Fruit fly (Drosophila melanogaster) whole organism, embryonic: Measurements from ENCODE around the gene CG6724.
A peak's percentile ranks its signal among the peaks of the same experiment; 100 is the strongest.

Source experiments
- Abd-B ChIP-seq: fragments of 200-800 bp; sonication (Bioruptor generic); optimal IDR thresholded peaks from 2 replicates; lab custom pipeline; 2018; ENCODE audit warnings: missing biosample characterization, mild to moderate bottlenecking, missing genetic modification characterization, moderate library complexity
- B-H1 ChIP-seq: fragments of 200-800 bp; sonication (Bioruptor generic); IDR thresholded peaks from 3 replicates; pipeline ENCODE4 v1.3.6; 2022; ENCODE audit warnings: missing biosample characterization, missing genetic modification characterization
- CG10565 ChIP-seq: fragments of 200-800 bp; sonication (Bioruptor generic); optimal IDR thresholded peaks from 3 replicates; lab custom pipeline; 2016; ENCODE audit warnings: missing biosample characterization, mild to moderate bottlenecking, missing genetic modification characterization
- CG10959 ChIP-seq: fragments of 200-800 bp; sonication (Bioruptor generic); IDR thresholded peaks from 2 replicates; pipeline ENCODE4 v1.3.6; 2022; ENCODE audit warnings: missing biosample characterization, missing genetic modification characterization
- CG11560 ChIP-seq: fragments of 200-800 bp; sonication (Bioruptor generic); IDR thresholded peaks from 3 replicates; pipeline ENCODE4 v1.3.6; 2022; ENCODE audit warnings: missing biosample characterization, missing genetic modification characterization
- CG12744 ChIP-seq: fragments of 200-800 bp; sonication (Bioruptor generic); optimal IDR thresholded peaks from 2 replicates; lab custom pipeline; 2016; ENCODE audit warnings: missing biosample characterization, missing genetic modification characterization
- CG14014 ChIP-seq: fragments of 200-800 bp; sonication (Bioruptor generic); IDR thresholded peaks from 2 replicates; pipeline ENCODE4 v1.3.6; 2022; ENCODE audit warnings: missing biosample characterization, missing genetic modification characterization
- CG1602 ChIP-seq: fragments of 200-800 bp; sonication (Bioruptor generic); optimal IDR thresholded peaks from 3 replicates; lab custom pipeline; 2016; ENCODE audit warnings: missing biosample characterization, missing genetic modification characterization
- CG16815 ChIP-seq: fragments of 200-800 bp; sonication (Bioruptor generic); optimal IDR thresholded peaks from 3 replicates; lab custom pipeline; 2017; ENCODE audit warnings: missing biosample characterization, mild to moderate bottlenecking, missing genetic modification characterization
- CG17359 ChIP-seq: fragments of 200-800 bp; sonication (Bioruptor generic); optimal IDR thresholded peaks from 3 replicates; lab custom pipeline; 2018; ENCODE audit warnings: missing biosample characterization, mild to moderate bottlenecking, missing genetic modification characterization, moderate library complexity
- CG2712 ChIP-seq: fragments of 200-800 bp; optimal IDR thresholded peaks from 3 replicates; lab custom pipeline; 2019; ENCODE audit warnings: missing biosample characterization, mild to moderate bottlenecking, missing genetic modification characterization, moderate library complexity
- CG32767 ChIP-seq: fragments of 200-800 bp; sonication (Bioruptor generic); IDR thresholded peaks from 2 replicates; pipeline ENCODE4 v1.3.6; 2022; ENCODE audit warnings: missing biosample characterization, missing genetic modification characterization
- CG34224 ChIP-seq: fragments of 200-800 bp; sonication (Bioruptor generic); IDR thresholded peaks from 3 replicates; pipeline ENCODE4 v1.3.6; 2022; ENCODE audit warnings: missing biosample characterization, missing genetic modification characterization; ENCODE audit not compliant: partially characterized antibody
- CG4282 ChIP-seq: fragments of 200-800 bp; sonication (Bioruptor generic); optimal IDR thresholded peaks from 2 replicates; lab custom pipeline; 2016; ENCODE audit warnings: missing biosample characterization, missing genetic modification characterization
- CG4360 ChIP-seq: fragments of 200-800 bp; sonication (Bioruptor generic); IDR thresholded peaks from 2 replicates; pipeline ENCODE4 v1.3.6; 2022; ENCODE audit warnings: missing biosample characterization, missing genetic modification characterization
- CG43689 ChIP-seq: fragments of 200-800 bp; sonication (Bioruptor generic); IDR thresholded peaks from 2 replicates; pipeline ENCODE4 v1.3.6; 2022; ENCODE audit warnings: missing biosample characterization, missing genetic modification characterization
- CG4820 ChIP-seq: fragments of 200-800 bp; sonication (Bioruptor generic); optimal IDR thresholded peaks from 3 replicates; lab custom pipeline; 2016; ENCODE audit warnings: missing biosample characterization, missing genetic modification characterization
- CG6854 ChIP-seq: fragments of 200-800 bp; sonication (Bioruptor generic); optimal IDR thresholded peaks from 3 replicates; lab custom pipeline; 2017; ENCODE audit warnings: missing biosample characterization, mild to moderate bottlenecking, missing genetic modification characterization
- CG7928 ChIP-seq: fragments of 200-800 bp; sonication (Bioruptor generic); optimal IDR thresholded peaks from 2 replicates; lab custom pipeline; 2017; ENCODE audit warnings: missing biosample characterization, mild to moderate bottlenecking, missing genetic modification characterization
- CG7987 ChIP-seq: fragments of 200-800 bp; sonication (Bioruptor generic); optimal IDR thresholded peaks from 2 replicates; lab custom pipeline; 2018; ENCODE audit warnings: missing biosample characterization, mild to moderate bottlenecking, missing genetic modification characterization, moderate library complexity
- CG8359 ChIP-seq: fragments of 200-800 bp; sonication (Bioruptor generic); optimal IDR thresholded peaks from 2 replicates; lab custom pipeline; 2017; ENCODE audit warnings: missing biosample characterization, mild to moderate bottlenecking, missing genetic modification characterization, borderline replicate concordance
- CG8765 ChIP-seq: fragments of 200-800 bp; sonication (Bioruptor generic); IDR thresholded peaks from 2 replicates; pipeline ENCODE4 v1.3.6; 2022; ENCODE audit warnings: missing biosample characterization, missing genetic modification characterization
- CTCF ChIP-seq: fragments of 200-800 bp; sonication (Bioruptor generic); optimal IDR thresholded peaks from 2 replicates; lab custom pipeline; 2017; ENCODE audit warnings: missing biosample characterization, mild to moderate bottlenecking, missing genetic modification characterization, moderate library complexity
- CrebB ChIP-seq: fragments of 200-800 bp; sonication (Bioruptor generic); optimal IDR thresholded peaks from 3 replicates; lab custom pipeline; 2018; ENCODE audit warnings: missing biosample characterization, mild to moderate bottlenecking, missing genetic modification characterization
- D19A ChIP-seq: fragments of 200-800 bp; optimal IDR thresholded peaks from 3 replicates; lab custom pipeline; 2019; ENCODE audit warnings: missing biosample characterization, mild to moderate bottlenecking, missing genetic modification characterization, moderate library complexity
- E2f2 ChIP-seq: fragments of 200-800 bp; sonication (Bioruptor generic); IDR thresholded peaks from 2 replicates; pipeline ENCODE4 v1.3.6; 2022; ENCODE audit warnings: missing biosample characterization, missing genetic modification characterization
- Fer1 ChIP-seq: fragments of 200-800 bp; sonication (Bioruptor generic); optimal IDR thresholded peaks from 2 replicates; lab custom pipeline; 2017; ENCODE audit warnings: missing biosample characterization, mild to moderate bottlenecking, missing genetic modification characterization
- H2.0 ChIP-seq: fragments of 200-800 bp; sonication (Bioruptor generic); IDR thresholded peaks from 2 replicates; pipeline ENCODE4 v1.3.6; 2022; ENCODE audit warnings: missing biosample characterization, missing genetic modification characterization
- HHEX ChIP-seq: fragments of 200-800 bp; sonication (Bioruptor generic); optimal IDR thresholded peaks from 3 replicates; lab custom pipeline; 2017; ENCODE audit warnings: missing biosample characterization, mild to moderate bottlenecking, missing genetic modification characterization, missing genetic modification reagents
- MBD-R2 ChIP-seq: fragments of 200-800 bp; sonication (Bioruptor generic); IDR thresholded peaks from 2 replicates; pipeline ENCODE4 v1.3.6; 2022; ENCODE audit warnings: missing biosample characterization, missing genetic modification characterization
- Neu2 ChIP-seq: fragments of 200-800 bp; sonication (Bioruptor generic); optimal IDR thresholded peaks from 3 replicates; lab custom pipeline; 2016; ENCODE audit warnings: missing biosample characterization, missing genetic modification characterization, borderline replicate concordance
- Opbp ChIP-seq: fragments of 200-800 bp; sonication (Bioruptor generic); IDR thresholded peaks from 3 replicates; pipeline ENCODE4 v1.3.6; 2022; ENCODE audit warnings: missing biosample characterization, missing genetic modification characterization; ENCODE audit not compliant: partially characterized antibody
- Sry-δ ChIP-seq: fragments of 200-800 bp; sonication (Bioruptor generic); optimal IDR thresholded peaks from 2 replicates; lab custom pipeline; 2016; ENCODE audit warnings: missing biosample characterization, missing genetic modification characterization
- TFAM ChIP-seq: fragments of 200-800 bp; sonication (Bioruptor generic); optimal IDR thresholded peaks from 2 replicates; lab custom pipeline; 2017; ENCODE audit warnings: missing biosample characterization, missing genetic modification characterization, inconsistent platforms
- al ChIP-seq: fragments of 200-800 bp; sonication (Bioruptor generic); IDR thresholded peaks from 2 replicates; pipeline ENCODE4 v1.3.6; 2022; ENCODE audit warnings: missing biosample characterization, missing genetic modification characterization
- az2 ChIP-seq: fragments of 200-800 bp; sonication (Bioruptor generic); optimal IDR thresholded peaks from 3 replicates; lab custom pipeline; 2016; ENCODE audit warnings: missing biosample characterization, missing genetic modification characterization
- bsh ChIP-seq, 2 experiments: fragments of 200-800 bp; sonication (Bioruptor generic); optimal IDR thresholded peaks; 2 replicates each; lab custom pipeline; 2017 to 2018; ENCODE audit warnings: mild to moderate bottlenecking in 2 of 2, missing biosample characterization in 2 of 2, missing genetic modification characterization in 2 of 2, moderate library complexity in 1 of 2
- ftz-f1 ChIP-seq: fragments of 200-800 bp; sonication (Bioruptor generic); optimal IDR thresholded peaks from 2 replicates; lab custom pipeline; 2016; ENCODE audit warnings: missing biosample characterization, missing genetic modification characterization
- grn ChIP-seq: fragments of 200-800 bp; sonication (Bioruptor generic); optimal IDR thresholded peaks from 3 replicates; lab custom pipeline; 2017; ENCODE audit warnings: missing biosample characterization, missing genetic modification characterization
- gsb-n ChIP-seq: fragments of 200-800 bp; sonication (Bioruptor generic); optimal IDR thresholded peaks from 3 replicates; lab custom pipeline; 2018; ENCODE audit warnings: missing biosample characterization, mild to moderate bottlenecking, missing genetic modification characterization
- ind ChIP-seq: fragments of 200-800 bp; sonication (Bioruptor generic); optimal IDR thresholded peaks from 3 replicates; lab custom pipeline; 2016; ENCODE audit warnings: missing biosample characterization, missing genetic modification characterization
- jing ChIP-seq: fragments of 200-800 bp; sonication (Bioruptor generic); optimal IDR thresholded peaks from 2 replicates; lab custom pipeline; 2018; ENCODE audit warnings: missing biosample characterization, mild to moderate bottlenecking, missing genetic modification characterization
- kni ChIP-seq: fragments of 200-800 bp; sonication (Bioruptor generic); optimal IDR thresholded peaks from 3 replicates; lab custom pipeline; 2017; ENCODE audit warnings: mild to moderate bottlenecking, missing biosample characterization, missing genetic modification reagents, missing genetic modification characterization
- lola ChIP-seq, 3 experiments: fragments of >200 bp in 2 of 3; fragments of 200-800 bp in 1 of 3; sonication (Bioruptor generic) in 1 of 3; optimal IDR thresholded peaks; 2 replicates each; lab custom pipeline; 2017 to 2019; ENCODE audit warnings: missing biosample characterization in 3 of 3, missing genetic modification characterization in 3 of 3, mild to moderate bottlenecking in 1 of 3, moderate library complexity in 1 of 3
- mirr ChIP-seq: fragments of 200-800 bp; sonication (Bioruptor generic); optimal IDR thresholded peaks from 3 replicates; lab custom pipeline; 2018; ENCODE audit warnings: missing biosample characterization, mild to moderate bottlenecking, missing genetic modification characterization
- nom ChIP-seq: fragments of 200-800 bp; sonication (Bioruptor generic); optimal IDR thresholded peaks from 2 replicates; lab custom pipeline; 2017; ENCODE audit warnings: missing biosample characterization, missing genetic modification characterization, mild to moderate bottlenecking, moderate library complexity, missing genetic modification reagents
- p53 ChIP-seq: fragments of 200-800 bp; sonication (Bioruptor generic); optimal IDR thresholded peaks from 2 replicates; lab custom pipeline; 2016; ENCODE audit warnings: missing biosample characterization, missing genetic modification characterization
- sd ChIP-seq: fragments of 200-800 bp; sonication (Bioruptor generic); optimal IDR thresholded peaks from 3 replicates; lab custom pipeline; 2018; ENCODE audit warnings: missing biosample characterization, mild to moderate bottlenecking, missing genetic modification characterization, moderate library complexity
- stwl ChIP-seq: fragments of 200-800 bp; sonication (Bioruptor generic); optimal IDR thresholded peaks from 3 replicates; lab custom pipeline; 2018; ENCODE audit warnings: missing biosample characterization, mild to moderate bottlenecking, missing genetic modification characterization, moderate library complexity
- sug ChIP-seq: fragments of 200-800 bp; optimal IDR thresholded peaks from 2 replicates; lab custom pipeline; 2019; ENCODE audit warnings: missing biosample characterization, mild to moderate bottlenecking, missing genetic modification characterization, moderate library complexity
- zen ChIP-seq: fragments of 200-800 bp; sonication (Bioruptor generic); optimal IDR thresholded peaks from 3 replicates; lab custom pipeline; 2018; ENCODE audit warnings: missing biosample characterization, mild to moderate bottlenecking, missing genetic modification characterization, moderate library complexity

Gene CG6724

dm6 chr2L:10756049-10756448, 13.7 kb downstream of the CG6724 start, which contains the start of gene CG17124 (continued):
- TF ChIP-seq CG4282 (GFP tag; lab: Kevin White, UChicago) (no peak), CG6854 (GFP tag; lab: Kevin White, UChicago) (peak; percentile 20), Fer1 (GFP tag; lab: Kevin White, UChicago) (peak; percentile 72), gsb-n (tag; lab: Kevin White, UChicago) (no peak), az2 (no peak), CG34224 (GFP tag; lab: Robert Waterston, UW) (no peak; the same call in 2 of the 3 replicates), CG14014 (no peak), ind (no peak), zen (tag; lab: Kevin White, UChicago) (no peak), CG10565 (GFP tag; lab: Kevin White, UChicago) (no peak), ftz-f1 (GFP tag; lab: Kevin White, UChicago) (peak; percentile 67), E2f2 (GFP tag; lab: Robert Waterston, UW) (no peak), al (GFP tag; lab: Robert Waterston, UW) (no peak), CrebB (tag; lab: Kevin White, UChicago) (peak; percentile 30), B-H1 (GFP tag; lab: Robert Waterston, UW) (no peak; the same call in 2 of the 3 replicates), CG11560 (tag; lab: Robert Waterston, UW) (no peak), HHEX (GFP tag; lab: Kevin White, UChicago) (peak; percentile 40), stwl (tag; lab: Kevin White, UChicago) (no peak), CG7987 (GFP tag; lab: Kevin White, UChicago) (peak; percentile 67), bsh (GFP tag; optimal IDR thresholded peaks at IDR 0.05; lab: Kevin White, UChicago) (peak; percentile 14 to 27), CG7928 (GFP tag; lab: Kevin White, UChicago) (no peak), MBD-R2 (GFP tag; lab: Robert Waterston, UW) (peak; percentile 21; the same call in 1 of the 2 replicates), sd (tag; lab: Kevin White, UChicago) (peak; percentile 30), Abd-B (GFP tag; lab: Kevin White, UChicago) (no peak), TFAM (GFP tag; lab: Kevin White, UChicago) (no peak), CG2712 (tag; lab: Kevin White, UChicago) (peak; percentile 19), CG4360 (no peak), kni (GFP tag; lab: Kevin White, UChicago) (peak; percentile 36), CG8359 (GFP tag; lab: Kevin White, UChicago) (no peak), mirr (GFP tag; lab: Kevin White, UChicago) (peak; percentile 45), CTCF (GFP tag; lab: Kevin White, UChicago) (no peak), Neu2 (GFP tag; lab: Kevin White, UChicago) (no peak), CG12744 (GFP tag; lab: Kevin White, UChicago) (no peak), CG16815 (no peak), CG32767 (GFP tag; lab: Robert Waterston, UW) (peak; percentile 64; the same call in 1 of the 2 replicates), jing (GFP tag; lab: Kevin White, UChicago) (no peak), p53 (GFP tag; lab: Kevin White, UChicago) (no peak), nom (GFP tag; lab: Kevin White, UChicago) (peak; percentile 73), lola (GFP tag; optimal IDR thresholded peaks at IDR 0.05; lab: Kevin White, UChicago) (no peak), CG10959 (GFP tag; lab: Robert Waterston, UW) (no peak), CG8765 (GFP tag; lab: Robert Waterston, UW) (no peak), CG1602 (no peak), CG43689 (no peak), Opbp (GFP tag; lab: Robert Waterston, UW) (no peak), Sry-δ (GFP tag; lab: Kevin White, UChicago) (peak; percentile 1), H2.0 (no peak), CG4820 (GFP tag; lab: Kevin White, UChicago) (no peak), grn (GFP tag; lab: Kevin White, UChicago) (no peak), D19A (tag; lab: Kevin White, UChicago) (no peak), CG17359 (tag; lab: Kevin White, UChicago) (peak; percentile 14), sug (peak; percentile 15)
